Worm (Caenorhabditis elegans): ENCODE results near the gene ndx-3.

DNA sequence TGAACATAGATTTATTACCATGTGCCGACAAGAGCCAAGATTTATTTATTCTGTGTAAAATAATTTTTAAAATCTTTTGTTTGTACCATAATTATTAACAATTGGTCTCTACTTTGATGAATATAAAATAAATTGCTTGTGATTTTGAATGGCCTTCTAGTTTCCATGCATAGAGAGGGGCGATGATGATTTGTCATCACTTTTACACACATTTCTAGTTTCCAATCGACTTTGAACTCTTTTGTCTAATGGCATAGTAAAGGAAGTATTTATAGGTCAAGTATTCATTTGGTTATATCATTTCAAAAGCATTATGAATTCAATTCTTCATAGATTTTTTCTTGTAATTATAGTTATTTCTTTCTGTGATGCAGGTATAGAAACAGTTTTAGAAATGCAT is 50.3 kb downstream of the ndx-3 start, which contains the start of gene F59A6.10:
- no peak for TF ChIP-seq pag-3 (tag; optimal IDR thresholded peaks at IDR 0.05; ENCODE audit: borderline replicate concordance)
- TF ChIP-seq lin-11 (tag; optimal IDR thresholded peaks at IDR 0.05): no peak
- no peak for TF ChIP-seq hlh-6 (tag; optimal IDR thresholded peaks at IDR 0.05)
- TF ChIP-seq ama-1 (optimal IDR thresholded peaks at IDR 0.05): no peak
- TF ChIP-seq ceh-6 (GFP tag; optimal IDR thresholded peaks at IDR 0.05): no peak
- TF ChIP-seq ceh-2 (tag; optimal IDR thresholded peaks at IDR 0.05): no peak
- no peak for TF ChIP-seq C38D4.7 (GFP tag; optimal IDR thresholded peaks at IDR 0.05)

All from whole organism, late embryonic.